Worm (Caenorhabditis elegans): ENCODE measurements around the gene exc-9.
A peak's percentile ranks its signal among the peaks of the same experiment; 100 is the strongest.
"Not testable (repeated sequence)": the region's sequence is repeated elsewhere in the genome, so short reads cannot be mapped to it uniquely, and the experiment has no call there.

exc-9 gene

DNA sequence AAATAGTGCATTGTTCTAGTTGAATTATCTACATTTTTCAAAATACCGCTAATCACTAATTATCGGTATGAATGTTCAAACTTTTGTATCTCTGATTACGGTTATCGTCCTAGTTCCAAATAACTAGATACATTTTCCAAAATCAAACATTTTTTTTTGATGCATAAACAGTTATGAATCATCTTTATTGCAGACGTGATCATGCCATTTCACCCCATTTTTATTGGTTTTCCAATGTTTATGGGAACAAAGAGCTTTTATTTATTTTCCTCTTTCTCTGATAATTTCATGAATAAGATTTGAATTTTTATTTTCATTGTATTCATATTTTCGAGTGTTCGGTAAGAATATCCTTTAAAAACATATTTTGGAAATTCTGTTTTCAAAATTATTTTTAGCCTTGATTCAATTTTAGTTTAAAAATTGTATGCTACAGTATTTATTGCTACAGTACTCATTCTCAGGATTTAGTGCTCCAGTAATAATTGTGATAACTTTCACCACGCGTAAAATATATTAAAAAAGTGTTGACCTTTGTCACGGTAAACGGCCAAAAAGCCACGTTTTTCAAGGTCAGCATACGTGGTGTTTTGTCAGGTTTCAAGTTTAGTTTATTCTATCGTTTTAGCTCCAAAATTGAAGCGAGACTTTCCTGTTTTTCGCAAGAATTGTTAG is 16.0 kb upstream of the exc-9 start, which contains the start of gene csr-1:
Gene csr-1, plus strand, starts transcription at position 625 of the 675 bp plus-strand sequence.
- TF ChIP-seq W03F9.2 (tag; optimal IDR thresholded peaks at IDR 0.05) = no peak
- no peak for TF ChIP-seq dao-5 (tag; optimal IDR thresholded peaks at IDR 0.05)
- TF ChIP-seq him-1 (tag; optimal IDR thresholded peaks at IDR 0.05) = no peak

DNA sequence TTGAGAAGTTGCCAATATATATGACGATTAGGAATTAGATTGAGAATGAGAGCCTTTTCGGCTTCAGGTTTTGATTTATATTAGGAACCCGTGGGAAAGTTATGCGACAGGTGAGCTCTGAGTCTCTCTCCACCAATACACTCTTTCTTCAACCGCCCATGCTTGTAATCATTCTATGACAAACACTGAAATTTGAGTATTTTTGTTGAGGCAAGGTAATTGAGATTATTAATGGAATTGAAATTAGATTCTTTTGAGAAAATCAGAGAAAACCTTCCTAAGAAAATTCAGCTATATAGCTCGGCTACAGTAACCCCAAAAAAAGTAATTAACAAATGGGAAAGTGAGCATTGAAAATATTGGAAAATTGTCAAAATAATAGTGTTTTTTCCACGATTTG is 15.0 kb upstream of the exc-9 start, which contains the start of gene ceh-19:
Gene ceh-19, minus strand, starts transcription at position 101 of the 400 bp plus-strand sequence.
- TF ChIP-seq dao-5 (tag; optimal IDR thresholded peaks at IDR 0.05) (no peak), W03F9.2 (tag; optimal IDR thresholded peaks at IDR 0.05) (no peak), him-1 (tag; optimal IDR thresholded peaks at IDR 0.05) (no peak)

DNA sequence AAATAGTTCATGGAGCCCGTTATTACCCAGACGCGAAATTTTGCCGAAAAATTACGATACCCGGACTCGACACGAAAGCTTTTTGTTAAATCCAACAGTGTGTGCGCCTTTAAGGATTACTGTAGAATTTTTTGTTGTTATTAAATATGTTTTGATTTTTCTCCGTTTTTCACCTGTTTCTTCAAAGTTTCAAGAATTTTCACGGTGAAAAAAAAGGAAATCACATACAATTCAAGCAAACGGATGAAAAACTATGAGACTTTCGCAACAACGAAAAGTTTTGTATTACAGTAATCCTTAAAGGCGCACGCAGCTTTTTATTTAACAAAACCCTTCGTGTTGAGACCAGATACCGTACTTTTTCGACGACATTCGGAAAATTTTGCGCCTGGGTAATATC is 13.2 kb upstream of the exc-9 start:
- TF ChIP-seq W03F9.2 (tag; optimal IDR thresholded peaks at IDR 0.05) (no peak), him-1 (tag; optimal IDR thresholded peaks at IDR 0.05) (no peak), dao-5 (tag; optimal IDR thresholded peaks at IDR 0.05) (no peak)

DNA sequence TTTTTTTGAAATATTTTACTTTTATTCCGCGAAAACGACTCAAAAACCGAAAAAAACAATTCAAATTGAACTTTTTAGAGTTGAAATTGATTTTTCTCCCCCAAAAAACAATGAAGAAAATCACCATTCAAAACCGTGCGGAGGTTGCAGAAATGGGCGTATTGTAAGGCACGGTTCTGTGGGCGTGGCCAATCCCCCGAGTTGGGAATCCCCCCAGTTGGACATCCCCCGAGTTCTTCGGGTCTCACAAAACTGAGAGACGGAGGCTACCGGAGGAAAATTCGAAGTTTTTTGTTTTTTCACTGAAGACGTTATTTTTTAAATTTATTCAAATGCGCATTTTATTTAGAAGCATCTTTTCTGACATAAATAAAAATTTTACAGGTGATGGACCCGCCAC is 7.5 kb upstream of the exc-9 start, which contains the start of gene mcm-3AP:
Gene mcm-3AP, plus strand, starts transcription at position 383 of the 400 bp plus-strand sequence.
- not testable (repeated sequence) for TF ChIP-seq him-1, W03F9.2, dao-5 (tag; optimal IDR thresholded peaks at IDR 0.05)

DNA sequence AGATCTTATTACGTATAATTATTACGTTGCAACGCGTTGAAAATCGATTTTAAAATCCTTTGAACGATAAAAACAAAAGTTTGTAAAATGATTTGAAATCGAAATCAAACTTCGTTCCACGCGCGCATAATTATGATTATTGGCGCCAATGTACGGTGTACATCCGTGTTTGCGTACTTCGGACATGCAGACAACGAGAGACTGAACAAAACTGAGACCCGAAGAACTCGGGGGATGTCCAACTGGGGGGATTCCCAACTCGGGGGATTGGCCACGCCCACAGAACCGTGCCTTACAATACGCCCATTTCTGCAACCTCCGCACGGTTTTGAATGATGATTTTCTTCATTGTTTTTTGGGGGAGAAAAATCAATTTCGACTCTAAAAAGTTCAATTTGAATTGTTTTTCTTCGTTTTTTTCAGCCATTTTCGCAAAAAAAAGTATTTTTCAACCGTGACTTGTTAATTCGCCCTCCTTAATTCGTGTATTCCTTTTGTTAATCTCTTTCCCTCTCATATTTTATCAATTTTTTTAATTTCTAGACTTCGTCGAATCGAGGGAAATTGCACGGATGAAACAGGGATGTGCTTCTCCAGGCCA is 6.2 kb upstream of the exc-9 start, which contains the start of gene F20D12.12:
Gene F20D12.12, plus strand, starts transcription at position 542 of the 601 bp plus-strand sequence.
- TF ChIP-seq W03F9.2 (tag; optimal IDR thresholded peaks at IDR 0.05) = peak; percentile 46

DNA sequence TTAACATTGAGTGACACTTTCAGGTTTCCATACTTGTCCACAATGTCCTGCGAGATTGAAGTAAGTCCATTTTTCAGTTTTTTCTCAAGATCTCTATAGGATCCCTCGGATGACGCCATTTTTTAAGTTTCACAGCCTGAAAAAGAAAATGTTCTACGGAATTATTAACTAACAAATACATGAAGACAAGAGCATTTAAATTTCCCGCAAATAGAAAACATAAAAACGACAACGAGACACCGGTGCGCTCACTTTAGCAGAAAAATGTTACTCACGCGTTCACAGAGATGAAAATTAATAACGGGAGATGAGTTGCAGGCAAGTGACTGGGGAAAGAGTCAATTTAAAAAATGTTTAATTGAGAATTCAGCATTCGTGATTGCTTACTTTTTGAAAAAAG is 5.6 kb upstream of the exc-9 start, which contains the start of gene czw-1:
Gene czw-1, minus strand, starts transcription at position 369 of the 400 bp plus-strand sequence.
- TF ChIP-seq dao-5 (tag; optimal IDR thresholded peaks at IDR 0.05) (no peak), him-1 (tag; optimal IDR thresholded peaks at IDR 0.05) (no peak), W03F9.2 (tag; optimal IDR thresholded peaks at IDR 0.05) (no peak)

DNA sequence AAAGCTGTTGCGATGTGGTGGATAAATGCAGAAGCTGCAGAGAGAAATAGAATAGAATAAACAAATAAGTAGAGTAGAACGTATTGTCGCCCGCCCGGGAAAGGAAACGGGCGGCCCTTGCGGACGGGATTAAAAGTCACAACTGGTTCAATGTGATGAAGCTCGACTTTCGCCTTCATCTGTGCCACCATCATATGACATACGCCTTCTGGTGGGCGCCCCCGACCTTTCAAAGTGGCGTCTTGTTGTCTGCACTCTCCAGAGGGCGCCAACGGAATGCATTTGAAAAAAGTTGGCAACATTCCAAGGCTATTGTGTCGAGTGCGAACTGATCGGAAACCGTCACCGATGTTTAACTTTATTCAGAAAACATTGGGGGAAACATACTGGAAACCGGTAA is 2.5 kb upstream of the exc-9 start:
- TF ChIP-seq W03F9.2 (tag; optimal IDR thresholded peaks at IDR 0.05) (no peak), dao-5 (tag; optimal IDR thresholded peaks at IDR 0.05) (no peak), him-1 (tag; optimal IDR thresholded peaks at IDR 0.05) (no peak)

DNA sequence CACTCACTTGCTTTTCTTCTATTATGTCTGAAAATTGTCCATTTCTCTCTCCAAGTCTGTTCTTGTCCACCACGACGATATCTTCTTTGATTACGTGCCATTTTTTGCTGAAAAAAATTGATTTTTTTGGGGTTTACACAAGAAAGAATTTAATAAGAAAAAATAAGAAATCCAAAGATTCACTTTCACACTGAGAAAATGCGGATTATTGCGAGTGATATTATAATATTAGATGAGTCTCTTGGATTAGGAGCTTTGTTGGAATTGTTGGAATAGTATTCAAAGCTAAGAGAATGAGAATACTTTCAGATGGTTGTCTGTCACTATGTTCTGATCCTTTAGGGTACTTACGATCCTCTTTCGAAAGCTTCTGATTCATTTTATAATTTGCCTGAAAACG is 2.0 kb downstream of the exc-9 start, which contains the start of gene F20D12.7:
Gene F20D12.7, minus strand, starts transcription at position 101 of the 400 bp plus-strand sequence.
- TF ChIP-seq W03F9.2 (tag; optimal IDR thresholded peaks at IDR 0.05) (no peak), him-1 (tag; optimal IDR thresholded peaks at IDR 0.05) (no peak), dao-5 (tag; optimal IDR thresholded peaks at IDR 0.05) (no peak)

DNA sequence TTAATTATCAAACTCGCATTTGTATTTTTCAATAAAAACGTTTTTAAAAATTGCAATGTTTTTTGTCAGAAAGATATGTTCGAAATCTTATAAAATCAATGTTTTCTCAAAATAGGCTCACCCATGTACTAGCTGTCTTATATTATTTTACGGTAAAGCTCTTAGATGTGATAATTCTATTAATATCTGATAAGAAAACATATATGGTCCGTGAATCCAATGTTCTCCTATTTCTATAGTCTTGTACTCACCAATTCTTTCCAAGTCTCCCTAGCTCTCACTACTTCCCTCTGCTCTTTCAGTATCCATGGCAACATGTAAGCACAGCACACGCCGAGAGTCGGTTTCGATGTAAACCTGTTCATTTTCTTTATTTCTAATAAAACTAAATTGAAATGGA is 7.1 kb downstream of the exc-9 start, which contains the start of gene bbs-2:
Gene bbs-2, plus strand, starts transcription at position 301 of the 400 bp plus-strand sequence.
- TF ChIP-seq W03F9.2 (tag; optimal IDR thresholded peaks at IDR 0.05) = no peak
- TF ChIP-seq him-1 (tag; optimal IDR thresholded peaks at IDR 0.05) = no peak
- TF ChIP-seq dao-5 (tag; optimal IDR thresholded peaks at IDR 0.05) = no peak

DNA sequence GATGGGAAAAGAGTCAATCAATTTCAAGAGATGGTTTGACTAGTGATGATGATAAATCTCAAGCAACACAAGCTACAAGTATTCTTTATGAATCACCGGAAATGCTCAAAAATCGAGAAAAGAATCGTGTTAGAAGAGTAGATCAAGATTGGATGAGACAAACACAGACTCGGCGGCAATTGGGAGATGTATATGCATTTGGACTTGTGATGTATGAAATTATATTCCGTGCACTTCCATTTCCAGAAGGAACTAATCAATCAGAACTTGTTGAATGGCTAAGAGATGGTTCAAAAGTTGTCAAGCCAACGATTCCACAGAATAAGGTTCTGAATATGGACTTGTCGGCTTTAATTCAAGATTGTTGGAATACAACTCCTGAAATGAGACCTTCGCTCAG is 8.9 kb downstream of the exc-9 start:
- TF ChIP-seq him-1 (tag; optimal IDR thresholded peaks at IDR 0.05) = no peak
- no peak for TF ChIP-seq dao-5 (tag; optimal IDR thresholded peaks at IDR 0.05)
- no peak for TF ChIP-seq W03F9.2 (tag; optimal IDR thresholded peaks at IDR 0.05)

DNA sequence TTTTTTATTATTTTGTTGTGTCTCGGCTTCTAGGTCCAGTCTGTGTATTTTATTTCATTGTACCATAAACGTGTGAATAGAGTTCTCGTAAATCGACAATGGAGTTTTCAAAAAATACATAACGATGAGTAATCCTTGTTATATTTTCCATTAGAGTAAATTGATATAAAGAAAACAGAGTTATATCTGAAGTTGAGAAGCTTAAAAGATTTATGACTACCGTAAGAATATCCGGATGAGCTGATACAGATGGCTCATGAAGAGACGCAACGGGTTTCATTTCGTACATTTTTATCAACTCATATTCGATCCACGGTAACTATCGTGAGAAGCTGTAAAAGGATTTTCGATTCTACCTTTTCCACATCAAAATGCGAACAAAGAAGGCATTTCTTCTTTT is 13.0 kb downstream of the exc-9 start, which contains the start of gene gcy-8:
Gene gcy-8, plus strand, starts transcription at position 301 of the 400 bp plus-strand sequence.
- TF ChIP-seq dao-5 (tag; optimal IDR thresholded peaks at IDR 0.05) (no peak), W03F9.2 (tag; optimal IDR thresholded peaks at IDR 0.05) (no peak), him-1 (tag; optimal IDR thresholded peaks at IDR 0.05) (no peak)

DNA sequence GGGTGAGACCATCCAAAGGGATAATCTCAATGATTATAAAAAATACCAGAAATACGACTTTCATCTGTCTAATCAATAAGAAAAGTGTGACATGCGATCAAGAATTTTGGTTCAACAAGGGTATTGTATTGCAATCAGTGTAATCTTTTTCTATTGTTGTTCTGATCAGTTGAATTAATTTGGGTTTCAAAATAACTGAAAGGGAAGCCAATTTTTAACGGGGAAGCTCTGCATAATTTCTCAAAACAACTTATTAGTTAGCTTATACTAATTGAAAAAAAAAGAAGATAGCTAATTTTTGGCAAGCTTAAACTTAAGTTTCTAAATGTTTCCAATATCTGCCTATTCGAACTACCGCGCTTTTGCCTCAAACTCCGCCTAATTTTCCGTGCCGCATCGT is 13.6 kb downstream of the exc-9 start, which contains the start of gene C49H3.12:
Gene C49H3.12, minus strand, starts transcription at position 101 of the 400 bp plus-strand sequence.
- TF ChIP-seq him-1 (tag; optimal IDR thresholded peaks at IDR 0.05) (no peak), W03F9.2 (tag; optimal IDR thresholded peaks at IDR 0.05) (no peak), dao-5 (tag; optimal IDR thresholded peaks at IDR 0.05) (no peak)

DNA sequence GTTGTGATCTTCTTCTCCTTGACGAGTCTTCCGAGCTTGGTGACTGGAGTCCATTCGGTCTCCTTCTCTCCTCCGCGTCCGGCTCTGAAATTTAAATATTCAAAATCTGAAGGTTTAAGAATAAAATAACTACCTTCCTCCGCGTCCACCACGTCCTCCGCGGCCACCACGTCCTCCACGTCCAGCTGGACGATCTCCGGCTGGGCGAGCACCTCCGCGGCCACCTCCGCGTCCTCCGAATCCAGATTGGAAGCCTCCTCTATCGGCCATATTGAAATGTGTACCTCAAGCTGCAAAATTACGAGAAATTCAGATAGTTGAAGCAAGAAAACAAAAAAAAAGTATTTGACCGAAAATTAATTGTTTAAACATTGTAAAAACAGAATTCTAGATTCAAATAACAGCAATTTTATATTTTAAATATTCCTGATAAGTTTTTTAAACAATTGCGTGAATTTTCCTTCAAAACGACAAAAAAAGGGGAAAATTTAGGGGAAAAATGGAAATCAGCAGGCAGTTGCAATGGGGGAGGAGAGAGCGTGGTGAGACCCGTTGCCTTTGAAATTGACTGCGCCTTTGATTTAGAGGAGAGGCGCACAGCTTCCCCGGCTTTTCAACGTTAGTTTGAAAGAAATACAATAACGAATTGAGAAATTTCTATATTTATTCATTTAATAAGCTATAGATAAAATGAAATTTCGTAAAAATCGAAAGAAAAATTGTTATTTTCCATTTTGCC is 14.5 kb downstream of the exc-9 start, which contains the start of gene rps-2:
Gene rps-2, minus strand, starts transcription at position 290 of the 739 bp plus-strand sequence.
- peak; percentile 23 for TF ChIP-seq W03F9.2 (tag; optimal IDR thresholded peaks at IDR 0.05)
- TF ChIP-seq dao-5 (tag; optimal IDR thresholded peaks at IDR 0.05) = no peak
